Worm (Caenorhabditis elegans) whole organism, L2 larva: ENCODE measurements around the gene lido-5.

Experiments
- F13H6.1 ChIP-seq: sonication (generic microtip); optimal IDR thresholded peaks from 2 replicates; lab custom pipeline; 2016; ENCODE audit warnings: missing genetic modification characterization, missing compliant biosample characterization
- R02D3.7 ChIP-seq: fragments of 150-350 bp; optimal IDR thresholded peaks from 2 replicates; lab custom pipeline; 2014; ENCODE audit warnings: missing biosample characterization, missing genetic modification characterization
- Y55F3AM.14 ChIP-seq: fragments of 200-800 bp; sonication (Bioruptor generic); optimal IDR thresholded peaks from 2 replicates; lab custom pipeline; 2018; ENCODE audit warnings: mild to moderate bottlenecking, missing genetic modification characterization, missing compliant biosample characterization
- ZK546.5 ChIP-seq: sonication (generic microtip); optimal IDR thresholded peaks from 2 replicates; lab custom pipeline; 2017; ENCODE audit warnings: missing biosample characterization, missing genetic modification characterization
- alr-1 ChIP-seq: fragments of 150-350 bp; optimal IDR thresholded peaks from 2 replicates; lab custom pipeline; 2014; ENCODE audit warnings: missing biosample characterization, missing genetic modification characterization
- aly-2 ChIP-seq: fragments of 150-350 bp; optimal IDR thresholded peaks from 2 replicates; lab custom pipeline; 2014; ENCODE audit warnings: missing biosample characterization, missing genetic modification characterization
- ama-1 ChIP-seq: fragments of 150-350 bp; optimal IDR thresholded peaks from 2 replicates; lab custom pipeline; 2018; ENCODE audit warnings: inconsistent platforms
- blmp-1 ChIP-seq: sonication (generic microtip); optimal IDR thresholded peaks from 2 replicates; lab custom pipeline; 2017; ENCODE audit warnings: missing genetic modification characterization, mild to moderate bottlenecking, missing compliant biosample characterization, antibody characterized with exemption, moderate library complexity; ENCODE audit not compliant: insufficient read depth
- ceh-16 ChIP-seq: fragments of 150-350 bp; optimal IDR thresholded peaks from 2 replicates; lab custom pipeline; 2014; ENCODE audit warnings: missing biosample characterization, missing genetic modification characterization
- ceh-82 ChIP-seq: fragments of 150-350 bp; optimal IDR thresholded peaks from 2 replicates; lab custom pipeline; 2014; ENCODE audit warnings: missing biosample characterization, missing genetic modification characterization
- crh-2 ChIP-seq: sonication (generic microtip); optimal IDR thresholded peaks from 2 replicates; lab custom pipeline; 2017; ENCODE audit warnings: missing biosample characterization, missing genetic modification characterization
- egl-27 ChIP-seq: sonication (generic microtip); optimal IDR thresholded peaks from 3 replicates; lab custom pipeline; 2017; ENCODE audit warnings: missing biosample characterization, missing genetic modification reagents, missing genetic modification characterization
- elt-1 ChIP-seq: fragments of 150-350 bp; optimal IDR thresholded peaks from 2 replicates; lab custom pipeline; 2014; ENCODE audit warnings: missing biosample characterization, missing genetic modification characterization
- elt-3 ChIP-seq: sonication (generic microtip); optimal IDR thresholded peaks from 2 replicates; lab custom pipeline; 2017; ENCODE audit warnings: missing biosample characterization, missing genetic modification characterization
- fos-1 ChIP-seq: fragments of 150-350 bp; optimal IDR thresholded peaks from 2 replicates; lab custom pipeline; 2014; ENCODE audit warnings: missing biosample characterization, missing genetic modification characterization
- gmeb-1 ChIP-seq: fragments of 150-350 bp; optimal IDR thresholded peaks from 2 replicates; lab custom pipeline; 2014; ENCODE audit warnings: missing biosample characterization, missing genetic modification characterization
- lin-39 ChIP-seq: fragments of 150-350 bp; optimal IDR thresholded peaks from 2 replicates; lab custom pipeline; 2014; ENCODE audit warnings: missing biosample characterization, missing genetic modification reagents, missing genetic modification characterization
- lsy-2 ChIP-seq, 2 experiments: fragments of 150-350 bp in 1 of 2; sonication (generic microtip) in 1 of 2; optimal IDR thresholded peaks; 2 replicates each; lab custom pipeline; 2014 to 2017; ENCODE audit warnings: missing biosample characterization in 2 of 2, missing genetic modification characterization in 2 of 2
- mbf-1 ChIP-seq: sonication (generic microtip); optimal IDR thresholded peaks from 2 replicates; lab custom pipeline; 2017; ENCODE audit warnings: missing biosample characterization, missing genetic modification characterization
- mdl-1 ChIP-seq, 2 experiments: fragments of 150-350 bp in 1 of 2; sonication (generic microtip) in 1 of 2; optimal IDR thresholded peaks; 2 replicates each; lab custom pipeline; 2017; ENCODE audit warnings: missing biosample characterization in 2 of 2, missing genetic modification characterization in 2 of 2
- nhr-10 ChIP-seq: sonication (generic microtip); optimal IDR thresholded peaks from 2 replicates; lab custom pipeline; 2017; ENCODE audit warnings: missing biosample characterization, missing genetic modification characterization
- nhr-11 ChIP-seq: fragments of 150-350 bp; optimal IDR thresholded peaks from 2 replicates; lab custom pipeline; 2014; ENCODE audit warnings: missing biosample characterization, missing genetic modification characterization
- nhr-12 ChIP-seq: fragments of 150-350 bp; optimal IDR thresholded peaks from 2 replicates; lab custom pipeline; 2014; ENCODE audit warnings: missing biosample characterization, missing genetic modification characterization
- nhr-21 ChIP-seq: fragments of 150-350 bp; optimal IDR thresholded peaks from 2 replicates; lab custom pipeline; 2014; ENCODE audit warnings: missing biosample characterization, missing genetic modification characterization
- nhr-23 ChIP-seq: fragments of 150-350 bp; optimal IDR thresholded peaks from 2 replicates; lab custom pipeline; 2014; ENCODE audit warnings: missing biosample characterization, missing genetic modification reagents, missing genetic modification characterization
- nhr-237 ChIP-seq: fragments of 150-350 bp; optimal IDR thresholded peaks from 2 replicates; lab custom pipeline; 2014; ENCODE audit warnings: missing biosample characterization, missing genetic modification characterization
- nhr-25 ChIP-seq: fragments of 150-350 bp; sonication (generic microtip); optimal IDR thresholded peaks from 3 replicates; lab custom pipeline; 2014; ENCODE audit warnings: missing biosample characterization, missing genetic modification characterization
- nhr-6 ChIP-seq: fragments of 150-350 bp; optimal IDR thresholded peaks from 2 replicates; lab custom pipeline; 2014; ENCODE audit warnings: missing biosample characterization, missing genetic modification characterization
- nhr-77 ChIP-seq: fragments of 150-350 bp; optimal IDR thresholded peaks from 2 replicates; lab custom pipeline; 2014; ENCODE audit warnings: missing biosample characterization, missing genetic modification characterization
- peb-1 ChIP-seq: fragments of 150-350 bp; optimal IDR thresholded peaks from 2 replicates; lab custom pipeline; 2014; ENCODE audit warnings: missing biosample characterization, missing genetic modification characterization
- sem-4 ChIP-seq: fragments of 150-350 bp; optimal IDR thresholded peaks from 2 replicates; lab custom pipeline; 2014; ENCODE audit warnings: missing biosample characterization, missing genetic modification reagents, missing genetic modification characterization
- skn-1 ChIP-seq: sonication (generic microtip); optimal IDR thresholded peaks from 2 replicates; lab custom pipeline; 2017; ENCODE audit warnings: missing biosample characterization, missing genetic modification characterization
- sma-3 ChIP-seq: sonication (generic microtip); optimal IDR thresholded peaks from 2 replicates; lab custom pipeline; 2016; ENCODE audit warnings: missing genetic modification reagents, missing genetic modification characterization, missing compliant biosample characterization
- sma-9 ChIP-seq, 2 experiments: fragments of 150-350 bp in 1 of 2; sonication (generic microtip) in 1 of 2; optimal IDR thresholded peaks; 2 replicates each; lab custom pipeline; 2014 to 2016; ENCODE audit warnings: missing genetic modification characterization in 2 of 2, mild to moderate bottlenecking in 1 of 2, missing biosample characterization in 1 of 2, missing compliant biosample characterization in 1 of 2, missing genetic modification reagents in 1 of 2, moderate library complexity in 1 of 2
- unc-39 ChIP-seq: fragments of 150-350 bp; optimal IDR thresholded peaks from 2 replicates; lab custom pipeline; 2014; ENCODE audit warnings: missing biosample characterization, missing genetic modification characterization
- unc-62 ChIP-seq: fragments of 150-350 bp; optimal IDR thresholded peaks from 2 replicates; lab custom pipeline; 2014; ENCODE audit warnings: missing biosample characterization, missing genetic modification reagents, missing genetic modification characterization
- ztf-1 ChIP-seq: fragments of 200-800 bp; sonication (Bioruptor generic); conservative IDR thresholded peaks from 2 replicates; pipeline ENCODE4 v1.3.6; 2022; ENCODE audit warnings: missing genetic modification characterization, missing compliant biosample characterization

The lido-5 gene

ce11 chrX:17151160-17151711 is 40.8 kb upstream of the lido-5 start, which contains the start of gene mdt-1.2 (continued):
- no peak for TF ChIP-seq nhr-12 (tag; lab: Kevin White, UChicago)
- no peak for TF ChIP-seq mdl-1 (tag; optimal IDR thresholded peaks at IDR 0.05; lab: Kevin White, UChicago)
- TF ChIP-seq ZK546.5 (tag; lab: Kevin White, UChicago) = no peak
- no peak for TF ChIP-seq alr-1 (tag; lab: Kevin White, UChicago)
- no peak for TF ChIP-seq ceh-16 (tag; lab: Kevin White, UChicago)
- TF ChIP-seq ama-1 (lab: Kevin White, UChicago) = no peak
- no peak for TF ChIP-seq aly-2 (tag; lab: Kevin White, UChicago)
- TF ChIP-seq blmp-1 (tag; lab: Kevin White, UChicago) = peak; percentile 34
- peak; percentile 81 for TF ChIP-seq crh-2 (tag; lab: Kevin White, UChicago)
- no peak for TF ChIP-seq skn-1
- no peak for TF ChIP-seq nhr-237 (tag; lab: Kevin White, UChicago)
- TF ChIP-seq sem-4 (tag; lab: Kevin White, UChicago) = peak; percentile 47
- peak; percentile 49 to 81 for TF ChIP-seq lsy-2 (tag; optimal IDR thresholded peaks at IDR 0.05; lab: Kevin White, UChicago)
- TF ChIP-seq peb-1 = no peak
- peak; percentile 73 for TF ChIP-seq sma-9 (GFP tag; optimal IDR thresholded peaks at IDR 0.05; lab: Kevin White, UChicago)
- no peak for TF ChIP-seq sma-9 (tag; optimal IDR thresholded peaks at IDR 0.05; lab: Kevin White, UChicago)
- no peak for TF ChIP-seq nhr-11 (tag; lab: Kevin White, UChicago)
- TF ChIP-seq, all 48 proteins: peak for 18

- TF ChIP-seq nhr-77 (no peak), ceh-82 (tag; lab: Kevin White, UChicago) (no peak), R02D3.7 (tag; lab: Kevin White, UChicago) (no peak), ama-1 (lab: Kevin White, UChicago) (no peak), crh-2 (tag; lab: Kevin White, UChicago) (no peak), unc-39 (tag; lab: Kevin White, UChicago) (no peak), mbf-1 (tag; lab: Kevin White, UChicago) (no peak)
These were observed 39.5 kb upstream of the lido-5 start, which contains the start of gene T23C6.4 for ce11 chrX:17149877-17150490. TSS of gene T23C6.4 (minus strand) at chrX:17149927.

- no peak for TF ChIP-seq R02D3.7 (tag; lab: Kevin White, UChicago)
- no peak for TF ChIP-seq sma-3
- no peak for TF ChIP-seq nhr-25 (tag; lab: Kevin White, UChicago)
- TF ChIP-seq nhr-6 (tag; lab: Kevin White, UChicago) = no peak
- no peak for TF ChIP-seq ZK546.5 (tag; lab: Kevin White, UChicago)
- no peak for TF ChIP-seq egl-27 (tag; lab: Kevin White, UChicago)
- TF ChIP-seq fos-1 = peak; percentile 77
- TF ChIP-seq F13H6.1 (tag; lab: Kevin White, UChicago) = peak; percentile 25
- TF ChIP-seq lin-39 (tag; lab: Kevin White, UChicago) = no peak
- no peak for TF ChIP-seq skn-1
- no peak for TF ChIP-seq blmp-1 (tag; lab: Kevin White, UChicago)
- no peak for TF ChIP-seq unc-62 (GFP tag; lab: Kevin White, UChicago)
- TF ChIP-seq nhr-237 (tag; lab: Kevin White, UChicago) = no peak
- no peak for TF ChIP-seq Y55F3AM.14 (GFP tag; lab: Kevin White, UChicago)
- no peak for TF ChIP-seq sem-4 (tag; lab: Kevin White, UChicago)
- TF ChIP-seq elt-1 (tag; lab: Kevin White, UChicago) = no peak
- no peak for TF ChIP-seq nhr-21
- peak; percentile 10 for TF ChIP-seq crh-2 (tag; lab: Kevin White, UChicago)
- no peak for TF ChIP-seq ceh-16 (tag; lab: Kevin White, UChicago)
- no peak for TF ChIP-seq nhr-77
- no peak for TF ChIP-seq gmeb-1 (tag; lab: Kevin White, UChicago)
- no peak for TF ChIP-seq mdl-1 (tag; optimal IDR thresholded peaks at IDR 0.05; lab: Kevin White, UChicago)
- no peak for TF ChIP-seq nhr-10 (tag; lab: Kevin White, UChicago)
- TF ChIP-seq ama-1 (lab: Kevin White, UChicago) = no peak
- no peak for TF ChIP-seq alr-1 (tag; lab: Kevin White, UChicago)
- TF ChIP-seq ztf-1 = no peak
- no peak for TF ChIP-seq nhr-23
- no peak for TF ChIP-seq elt-3
- TF ChIP-seq sma-9 (GFP tag; optimal IDR thresholded peaks at IDR 0.05; lab: Kevin White, UChicago) = peak; percentile 13
- TF ChIP-seq sma-9 (tag; optimal IDR thresholded peaks at IDR 0.05; lab: Kevin White, UChicago) = no peak
These were observed 36.1 kb upstream of the lido-5 start for ce11 chrX:17146545-17146944.
